Fruit fly (Drosophila melanogaster) whole organism, embryonic: ENCODE data around the gene stck.
A peak's percentile ranks its signal among the peaks of the same experiment; 100 is the strongest.

Experiments used
- Abd-B ChIP-seq: fragments of 200-800 bp; sonication (Bioruptor generic); optimal IDR thresholded peaks from 2 replicates; lab custom pipeline; 2018; ENCODE audit warnings: missing biosample characterization, mild to moderate bottlenecking, missing genetic modification characterization, moderate library complexity
- C15 ChIP-seq: fragments of 200-800 bp; sonication (Bioruptor generic); IDR thresholded peaks from 3 replicates; pipeline ENCODE4 v1.3.6; 2022; ENCODE audit warnings: missing biosample characterization, missing genetic modification characterization
- CG1024 ChIP-seq: fragments of 200-800 bp; sonication (Bioruptor generic); IDR thresholded peaks from 2 replicates; pipeline ENCODE4 v1.3.6; 2022; ENCODE audit warnings: missing biosample characterization, missing genetic modification characterization
- CG10366 ChIP-seq: fragments of 200-800 bp; sonication (Bioruptor generic); IDR thresholded peaks from 2 replicates; pipeline ENCODE4 v1.3.6; 2022; ENCODE audit warnings: missing biosample characterization, missing genetic modification characterization
- CG11085 ChIP-seq: fragments of 200-800 bp; sonication (Bioruptor generic); IDR thresholded peaks from 2 replicates; pipeline ENCODE4 v1.3.6; 2022; ENCODE audit warnings: missing biosample characterization, missing genetic modification characterization
- CG11504 ChIP-seq: fragments of 200-800 bp; sonication (Bioruptor generic); optimal IDR thresholded peaks from 3 replicates; lab custom pipeline; 2019; ENCODE audit warnings: missing biosample characterization, mild to moderate bottlenecking, missing genetic modification characterization, moderate library complexity
- CG11560 ChIP-seq: fragments of 200-800 bp; sonication (Bioruptor generic); IDR thresholded peaks from 3 replicates; pipeline ENCODE4 v1.3.6; 2022; ENCODE audit warnings: missing biosample characterization, missing genetic modification characterization
- CG12071 ChIP-seq: fragments of 200-800 bp; sonication (Bioruptor generic); optimal IDR thresholded peaks from 3 replicates; lab custom pipeline; 2018; ENCODE audit warnings: missing biosample characterization, mild to moderate bottlenecking, missing genetic modification characterization
- CG12299 ChIP-seq: fragments of 200-800 bp; sonication (Bioruptor generic); optimal IDR thresholded peaks from 2 replicates; lab custom pipeline; 2018; ENCODE audit warnings: missing biosample characterization, mild to moderate bottlenecking, missing genetic modification characterization
- CG15479 ChIP-seq: fragments of 200-800 bp; sonication (Bioruptor generic); optimal IDR thresholded peaks from 3 replicates; lab custom pipeline; 2019; ENCODE audit warnings: missing biosample characterization, mild to moderate bottlenecking, missing genetic modification characterization, moderate library complexity
- CG17328 ChIP-seq: fragments of 200-800 bp; sonication (Bioruptor generic); IDR thresholded peaks from 2 replicates; pipeline ENCODE4 v1.3.6; 2022; ENCODE audit warnings: missing biosample characterization, missing genetic modification characterization
- CG1792 ChIP-seq: fragments of 200-800 bp; sonication (Bioruptor generic); optimal IDR thresholded peaks from 2 replicates; lab custom pipeline; 2016; ENCODE audit warnings: missing biosample characterization, missing genetic modification characterization
- CG18476 ChIP-seq: fragments of 200-800 bp; sonication (Bioruptor generic); optimal IDR thresholded peaks from 2 replicates; lab custom pipeline; 2016; ENCODE audit warnings: missing biosample characterization, mild to moderate bottlenecking, missing genetic modification characterization
- CG32772 ChIP-seq: fragments of 200-800 bp; sonication (Bioruptor generic); IDR thresholded peaks from 2 replicates; pipeline ENCODE4 v1.3.6; 2022; ENCODE audit warnings: missing biosample characterization, missing genetic modification characterization
- CG4360 ChIP-seq: fragments of 200-800 bp; sonication (Bioruptor generic); IDR thresholded peaks from 2 replicates; pipeline ENCODE4 v1.3.6; 2022; ENCODE audit warnings: missing biosample characterization, missing genetic modification characterization
- CG4424 ChIP-seq: fragments of 200-800 bp; sonication (Bioruptor generic); optimal IDR thresholded peaks from 3 replicates; lab custom pipeline; 2016; ENCODE audit warnings: missing biosample characterization, missing genetic modification characterization
- CG7987 ChIP-seq: fragments of 200-800 bp; sonication (Bioruptor generic); optimal IDR thresholded peaks from 2 replicates; lab custom pipeline; 2018; ENCODE audit warnings: missing biosample characterization, mild to moderate bottlenecking, missing genetic modification characterization, moderate library complexity
- Camta ChIP-seq: fragments of 200-800 bp; sonication (Bioruptor generic); optimal IDR thresholded peaks from 2 replicates; lab custom pipeline; 2016; ENCODE audit warnings: missing biosample characterization, missing genetic modification characterization
- D ChIP-seq, 2 experiments: fragments of 200-800 bp in 1 of 2; fragments of >200 bp in 1 of 2; sonication (Bioruptor generic) in 1 of 2; optimal IDR thresholded peaks; 2 replicates in 1 of 2; 3 replicates in 1 of 2; lab custom pipeline; 2017; ENCODE audit warnings: mild to moderate bottlenecking in 1 of 2, missing biosample characterization in 1 of 2, missing genetic modification characterization in 1 of 2, missing genetic modification reagents in 1 of 2
- D19A ChIP-seq: fragments of 200-800 bp; optimal IDR thresholded peaks from 3 replicates; lab custom pipeline; 2019; ENCODE audit warnings: missing biosample characterization, mild to moderate bottlenecking, missing genetic modification characterization, moderate library complexity
- Dip3 ChIP-seq: fragments of 200-800 bp; sonication (Bioruptor generic); optimal IDR thresholded peaks from 3 replicates; lab custom pipeline; 2016; ENCODE audit warnings: missing biosample characterization, missing genetic modification characterization
- Dp ChIP-seq: fragments of 200-800 bp; sonication (Bioruptor generic); optimal IDR thresholded peaks from 2 replicates; lab custom pipeline; 2018; ENCODE audit warnings: missing biosample characterization, mild to moderate bottlenecking, missing genetic modification characterization, moderate library complexity
- Dref ChIP-seq: fragments of 200-800 bp; sonication (Bioruptor generic); IDR thresholded peaks from 2 replicates; pipeline ENCODE4 v1.3.6; 2022; ENCODE audit warnings: missing biosample characterization, missing genetic modification characterization
- HLHmδ ChIP-seq: fragments of 200-800 bp; sonication (Bioruptor generic); optimal IDR thresholded peaks from 2 replicates; lab custom pipeline; 2018; ENCODE audit warnings: missing biosample characterization, mild to moderate bottlenecking, missing genetic modification characterization, moderate library complexity
- Hr78 ChIP-seq, 2 experiments: fragments of 200-800 bp in 1 of 2; fragments of >200 bp in 1 of 2; sonication (Bioruptor generic) in 1 of 2; optimal IDR thresholded peaks; 2 replicates each; lab custom pipeline; 2017 to 2019; ENCODE audit warnings: missing biosample characterization in 2 of 2, missing genetic modification characterization in 2 of 2, mild to moderate bottlenecking in 1 of 2, moderate library complexity in 1 of 2
- Lpt ChIP-seq: fragments of >200 bp; optimal IDR thresholded peaks from 2 replicates; lab custom pipeline; 2018; ENCODE audit warnings: missing biosample characterization, missing genetic modification characterization
- MBD-R2 ChIP-seq: fragments of 200-800 bp; sonication (Bioruptor generic); IDR thresholded peaks from 2 replicates; pipeline ENCODE4 v1.3.6; 2022; ENCODE audit warnings: missing biosample characterization, missing genetic modification characterization
- Med ChIP-seq: fragments of 200-800 bp; sonication (Bioruptor generic); peaks from one replicate; lab custom pipeline; 2016; ENCODE audit warnings: missing biosample characterization, missing genetic modification characterization, mild to moderate bottlenecking, inconsistent platforms, moderate library complexity
- Side ChIP-seq: fragments of 200-800 bp; sonication (Bioruptor generic); optimal IDR thresholded peaks from 2 replicates; lab custom pipeline; 2016; ENCODE audit warnings: missing biosample characterization, missing genetic modification characterization
- Taf1 ChIP-seq: fragments of 200-800 bp; sonication (Bioruptor generic); IDR thresholded peaks from 2 replicates; pipeline ENCODE4 v1.3.6; 2022; ENCODE audit warnings: missing biosample characterization, missing genetic modification characterization
- Tbp ChIP-seq: fragments of >200 bp; optimal IDR thresholded peaks from 2 replicates; lab custom pipeline; 2018; ENCODE audit warnings: missing biosample characterization, missing genetic modification characterization
- Xbp1 ChIP-seq: fragments of 200-800 bp; sonication (Bioruptor generic); optimal IDR thresholded peaks from 3 replicates; lab custom pipeline; 2016; ENCODE audit warnings: missing biosample characterization, mild to moderate bottlenecking, missing genetic modification characterization
- YL-1 ChIP-seq: fragments of 200-800 bp; sonication (Bioruptor generic); optimal IDR thresholded peaks from 3 replicates; lab custom pipeline; 2017; ENCODE audit warnings: missing biosample characterization, mild to moderate bottlenecking, missing genetic modification characterization
- bigmax ChIP-seq: fragments of 200-800 bp; sonication (Bioruptor generic); optimal IDR thresholded peaks from 2 replicates; lab custom pipeline; 2018; ENCODE audit warnings: missing biosample characterization, mild to moderate bottlenecking, missing genetic modification characterization
- bowl ChIP-seq: fragments of 200-800 bp; sonication (Bioruptor generic); IDR thresholded peaks from 2 replicates; pipeline ENCODE4 v1.3.6; 2022; ENCODE audit warnings: missing biosample characterization, missing genetic modification characterization
- h ChIP-seq: fragments of >200 bp; optimal IDR thresholded peaks from 2 replicates; lab custom pipeline; 2017
- hth ChIP-seq: fragments of >200 bp; optimal IDR thresholded peaks from 2 replicates; lab custom pipeline; 2017; ENCODE audit warnings: inconsistent platforms
- klu ChIP-seq: fragments of 200-800 bp; sonication (Bioruptor generic); IDR thresholded peaks from 2 replicates; pipeline ENCODE4 v1.3.6; 2022; ENCODE audit warnings: missing biosample characterization, missing genetic modification characterization
- kni ChIP-seq: fragments of 200-800 bp; sonication (Bioruptor generic); optimal IDR thresholded peaks from 3 replicates; lab custom pipeline; 2017; ENCODE audit warnings: mild to moderate bottlenecking, missing biosample characterization, missing genetic modification reagents, missing genetic modification characterization
- lola ChIP-seq, 3 experiments: fragments of >200 bp in 2 of 3; fragments of 200-800 bp in 1 of 3; sonication (Bioruptor generic) in 1 of 3; optimal IDR thresholded peaks; 2 replicates each; lab custom pipeline; 2017 to 2019; ENCODE audit warnings: missing biosample characterization in 3 of 3, missing genetic modification characterization in 3 of 3, mild to moderate bottlenecking in 1 of 3, moderate library complexity in 1 of 3
- onecut ChIP-seq: fragments of 200-800 bp; sonication (Bioruptor generic); IDR thresholded peaks from 2 replicates; pipeline ENCODE4 v1.3.6; 2022; ENCODE audit warnings: missing biosample characterization, missing genetic modification characterization
- pum ChIP-seq: fragments of 200-800 bp; sonication (Bioruptor generic); optimal IDR thresholded peaks from 2 replicates; lab custom pipeline; 2016; ENCODE audit warnings: missing biosample characterization, missing genetic modification characterization
- salm ChIP-seq: fragments of 200-800 bp; sonication (Bioruptor generic); optimal IDR thresholded peaks from 2 replicates; lab custom pipeline; 2018; ENCODE audit warnings: missing biosample characterization, mild to moderate bottlenecking, missing genetic modification characterization
- sim ChIP-seq: fragments of 200-800 bp; sonication (Bioruptor generic); IDR thresholded peaks from 2 replicates; pipeline ENCODE4 v1.3.6; 2022; ENCODE audit warnings: missing biosample characterization, missing genetic modification characterization
- sna ChIP-seq: fragments of 200-800 bp; sonication (Bioruptor generic); IDR thresholded peaks from 2 replicates; pipeline ENCODE4 v1.3.6; 2022; ENCODE audit warnings: missing biosample characterization, missing genetic modification characterization; ENCODE audit not compliant: partially characterized antibody
- sr ChIP-seq: fragments of 200-800 bp; sonication (Bioruptor generic); IDR thresholded peaks from 3 replicates; pipeline ENCODE4 v1.3.6; 2022; ENCODE audit warnings: missing biosample characterization, missing genetic modification characterization
- ssp ChIP-seq: fragments of 200-800 bp; sonication (Bioruptor generic); IDR thresholded peaks from 2 replicates; pipeline ENCODE4 v1.3.6; 2022; ENCODE audit warnings: missing biosample characterization, missing genetic modification characterization
- trh ChIP-seq: fragments of 200-800 bp; sonication (Bioruptor generic); optimal IDR thresholded peaks from 2 replicates; lab custom pipeline; 2016; ENCODE audit warnings: missing biosample characterization, missing genetic modification characterization
- tup ChIP-seq: fragments of 200-800 bp; sonication (Bioruptor generic); optimal IDR thresholded peaks from 2 replicates; lab custom pipeline; 2016; ENCODE audit warnings: missing biosample characterization, mild to moderate bottlenecking, missing genetic modification characterization, moderate library complexity
- wdn ChIP-seq: fragments of 200-800 bp; sonication (Bioruptor generic); IDR thresholded peaks from 2 replicates; pipeline ENCODE4 v1.3.6; 2022; ENCODE audit warnings: missing biosample characterization, missing genetic modification characterization
- yki ChIP-seq: fragments of >200 bp; optimal IDR thresholded peaks from 3 replicates; lab custom pipeline; 2018
- zen ChIP-seq: fragments of 200-800 bp; sonication (Bioruptor generic); optimal IDR thresholded peaks from 3 replicates; lab custom pipeline; 2018; ENCODE audit warnings: missing biosample characterization, mild to moderate bottlenecking, missing genetic modification characterization, moderate library complexity

The stck gene

DNA sequence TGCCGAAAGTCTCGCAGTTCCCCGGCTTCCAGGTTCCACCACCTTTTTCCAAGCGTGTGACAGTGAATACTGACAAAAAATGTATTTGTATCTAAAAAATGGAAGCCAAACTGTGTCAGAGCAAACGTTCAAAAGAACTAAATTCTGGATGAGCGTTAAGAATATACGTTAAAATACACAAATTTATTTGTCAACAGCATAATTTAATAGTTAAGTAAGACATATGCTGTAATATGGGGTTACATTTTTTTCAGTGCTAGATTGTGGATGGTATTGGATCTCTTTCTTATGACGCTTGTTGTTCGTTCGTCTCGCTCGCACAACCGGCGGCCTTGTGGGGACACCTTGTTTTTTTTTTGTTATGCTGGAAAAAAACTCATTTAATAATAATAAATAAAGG is 1.2 kb upstream of the stck start (continued):
- peak; percentile 95 for TF ChIP-seq CG4424 (GFP tag; lab: Kevin White, UChicago)
- TF ChIP-seq HLHmδ: no peak
- peak; percentile 73 for TF ChIP-seq CG1024 (GFP tag; lab: Robert Waterston, UW)
- no peak for TF ChIP-seq sna (GFP tag; lab: Robert Waterston, UW)
- peak; percentile 94 for TF ChIP-seq Taf1 (GFP tag; lab: Robert Waterston, UW)
- TF ChIP-seq CG11085: peak; percentile 93
- TF ChIP-seq Dref (GFP tag; lab: Robert Waterston, UW): 0 out of 2 replicates have a peak, but pooled peaks have one; percentile 33
- no peak for TF ChIP-seq Lpt
- peak; percentile 82 for TF ChIP-seq bowl (GFP tag; lab: Robert Waterston, UW)
- no peak for TF ChIP-seq yki
- peak; percentile 94 for TF ChIP-seq CG12299 (tag; lab: Kevin White, UChicago)
- peak; percentile 85 for TF ChIP-seq CG18476 (GFP tag; lab: Kevin White, UChicago)
- peak; percentile 86 for TF ChIP-seq Abd-B (GFP tag; lab: Kevin White, UChicago)
- peak; percentile 96 for TF ChIP-seq CG12071
- TF ChIP-seq Xbp1: peak; percentile 97
- peak; percentile 83 for TF ChIP-seq ssp (GFP tag; lab: Robert Waterston, UW)
- TF ChIP-seq CG10366 (GFP tag; lab: Robert Waterston, UW): peak; percentile 94
- peak in 1 of 3 experiments; percentile 70 for TF ChIP-seq lola (GFP tag; optimal IDR thresholded peaks at IDR 0.05; lab: Kevin White, UChicago)
- peak; percentile 94 for TF ChIP-seq pum (GFP tag; lab: Kevin White, UChicago)
- TF ChIP-seq Side (GFP tag; lab: Kevin White, UChicago): peak; percentile 97
- peak; percentile 93 for TF ChIP-seq CG11504 (tag; lab: Kevin White, UChicago)
- peak; percentile 87 for TF ChIP-seq tup (GFP tag; lab: Kevin White, UChicago)
- TF ChIP-seq CG32772 (GFP tag; lab: Robert Waterston, UW): peak; percentile 93
- peak; percentile 82 for TF ChIP-seq sim (GFP tag; lab: Robert Waterston, UW)
- TF ChIP-seq D (optimal IDR thresholded peaks at IDR 0.05; lab: Kevin White, UChicago): no peak
- peak; percentile 88 for TF ChIP-seq D (GFP tag; optimal IDR thresholded peaks at IDR 0.05; lab: Kevin White, UChicago)
- TF ChIP-seq onecut (GFP tag; lab: Robert Waterston, UW): peak; percentile 73
- peak; percentile 96 for TF ChIP-seq Camta (GFP tag; lab: Kevin White, UChicago)
- TF ChIP-seq zen (tag; lab: Kevin White, UChicago): peak; percentile 86
- TF ChIP-seq sr: peak; percentile 69; the same call in 2 of the 3 replicates
- peak; percentile 79 for TF ChIP-seq YL-1
- peak; percentile 87 for TF ChIP-seq CG11560 (tag; lab: Robert Waterston, UW)
- peak; percentile 92 for TF ChIP-seq klu (GFP tag; lab: Robert Waterston, UW)
- peak; percentile 97 for TF ChIP-seq wdn
- TF ChIP-seq C15: peak; percentile 92
- TF ChIP-seq Med: peak; percentile 100
- peak; percentile 90 for TF ChIP-seq MBD-R2 (GFP tag; lab: Robert Waterston, UW)
- TF ChIP-seq salm (tag; lab: Kevin White, UChicago): peak; percentile 88
- TF ChIP-seq Tbp (GFP tag; lab: Kevin White, UChicago): no peak
- peak; percentile 88 for TF ChIP-seq trh
- TF ChIP-seq hth (lab: Kevin White, UChicago): no peak
- TF ChIP-seq CG15479: no peak
- TF ChIP-seq Hr78 (GFP tag; optimal IDR thresholded peaks at IDR 0.05; lab: Kevin White, UChicago): peak in 1 of 2 experiments; percentile 64
- peak; percentile 63 for TF ChIP-seq CG4360 (GFP tag; lab: Robert Waterston, UW)
- no peak for TF ChIP-seq kni
- TF ChIP-seq Dip3 (GFP tag; lab: Kevin White, UChicago): peak; percentile 90
- peak; percentile 89 for TF ChIP-seq CG17328 (GFP tag; lab: Robert Waterston, UW)
- TF ChIP-seq D19A: peak; percentile 82
- TF ChIP-seq bigmax: peak; percentile 42
- no peak for TF ChIP-seq h (lab: Kevin White, UChicago)
- peak; percentile 89 for TF ChIP-seq CG1792
- TF ChIP-seq Dp (GFP tag; lab: Kevin White, UChicago): peak; percentile 4
- peak; percentile 87 for TF ChIP-seq CG7987 (GFP tag; lab: Kevin White, UChicago)
